Worm (Caenorhabditis elegans): ENCODE measurements around the gene zip-11.

zip-11 gene

ce11 chrIV:3311243-3311642, at the start of gene zip-11:
TSS of gene zip-11 (plus strand) at chrIV:3311276.
- TF ChIP-seq W03F9.2 (tag; optimal IDR thresholded peaks at IDR 0.05) (no peak), dao-5 (tag; optimal IDR thresholded peaks at IDR 0.05) (no peak), him-1 (tag; optimal IDR thresholded peaks at IDR 0.05) (no peak)

- no peak for TF ChIP-seq dao-5 (tag; optimal IDR thresholded peaks at IDR 0.05)
- TF ChIP-seq W03F9.2 (tag; optimal IDR thresholded peaks at IDR 0.05) = no peak
- no peak for TF ChIP-seq him-1 (tag; optimal IDR thresholded peaks at IDR 0.05)
These were observed 49.3 kb upstream of the zip-11 start for ce11 chrIV:3261761-3262160.

- TF ChIP-seq him-1 (tag; optimal IDR thresholded peaks at IDR 0.05) (no peak), W03F9.2 (tag; optimal IDR thresholded peaks at IDR 0.05) (no peak), dao-5 (tag; optimal IDR thresholded peaks at IDR 0.05) (no peak)
These were observed 45.4 kb upstream of the zip-11 start, which contains the start of gene T26C12.2 for ce11 chrIV:3265657-3266056. TSS of gene T26C12.2 (minus strand) at chrIV:3265757.

ce11 chrIV:3266841-3267240, 44.2 kb upstream of the zip-11 start:
- TF ChIP-seq him-1 (tag; optimal IDR thresholded peaks at IDR 0.05) = no peak
- TF ChIP-seq W03F9.2 (tag; optimal IDR thresholded peaks at IDR 0.05) = no peak
- TF ChIP-seq dao-5 (tag; optimal IDR thresholded peaks at IDR 0.05) = no peak

ce11 chrIV:3267581-3267980, 43.5 kb upstream of the zip-11 start, which contains the start of gene clec-173:
TSS of gene clec-173 (minus strand) at chrIV:3267681.
- TF ChIP-seq dao-5 (tag; optimal IDR thresholded peaks at IDR 0.05) = no peak
- no peak for TF ChIP-seq W03F9.2 (tag; optimal IDR thresholded peaks at IDR 0.05)
- no peak for TF ChIP-seq him-1 (tag; optimal IDR thresholded peaks at IDR 0.05)

ce11 chrIV:3271342-3271741, 39.7 kb upstream of the zip-11 start:
- no peak for TF ChIP-seq W03F9.2 (tag; optimal IDR thresholded peaks at IDR 0.05)
- no peak for TF ChIP-seq dao-5 (tag; optimal IDR thresholded peaks at IDR 0.05)
- TF ChIP-seq him-1 (tag; optimal IDR thresholded peaks at IDR 0.05) = no peak

- TF ChIP-seq dao-5 (tag; optimal IDR thresholded peaks at IDR 0.05) (no peak), him-1 (tag; optimal IDR thresholded peaks at IDR 0.05) (no peak), W03F9.2 (tag; optimal IDR thresholded peaks at IDR 0.05) (no peak)
These were observed 37.8 kb upstream of the zip-11 start, which contains the start of gene T26C12.3 for ce11 chrIV:3273295-3273694. TSS of gene T26C12.3 (minus strand) at chrIV:3273395.

- TF ChIP-seq him-1 (tag; optimal IDR thresholded peaks at IDR 0.05) = no peak
- TF ChIP-seq W03F9.2 (tag; optimal IDR thresholded peaks at IDR 0.05) = no peak
- TF ChIP-seq dao-5 (tag; optimal IDR thresholded peaks at IDR 0.05) = no peak
These were observed 32.3 kb upstream of the zip-11 start for ce11 chrIV:3278822-3279221.

ce11 chrIV:3289237-3289636, 21.8 kb upstream of the zip-11 start, which contains the start of gene gcy-23:
TSS of gene gcy-23 (minus strand) at chrIV:3289337.
- TF ChIP-seq W03F9.2 (tag; optimal IDR thresholded peaks at IDR 0.05) (no peak), dao-5 (tag; optimal IDR thresholded peaks at IDR 0.05) (no peak), him-1 (tag; optimal IDR thresholded peaks at IDR 0.05) (no peak)

ce11 chrIV:3291977-3292561, 19.0 kb upstream of the zip-11 start, which contains the start of gene W08E12.8:
TSS of gene W08E12.8 (plus strand) at chrIV:3292371.
- TF ChIP-seq him-1 (tag; optimal IDR thresholded peaks at IDR 0.05) (no peak), W03F9.2 (tag; optimal IDR thresholded peaks at IDR 0.05) (no peak), dao-5 (tag; optimal IDR thresholded peaks at IDR 0.05) (no peak)

ce11 chrIV:3293800-3294493, 17.1 kb upstream of the zip-11 start:
- TF ChIP-seq dao-5 (tag; optimal IDR thresholded peaks at IDR 0.05) = no peak
- TF ChIP-seq W03F9.2 (tag; optimal IDR thresholded peaks at IDR 0.05) = no peak
- TF ChIP-seq him-1 (tag; optimal IDR thresholded peaks at IDR 0.05) = no peak

ce11 chrIV:3294553-3295185, 16.4 kb upstream of the zip-11 start, which contains the start of gene W08E12.7:
TSS of gene W08E12.7 (plus strand) at chrIV:3295135.
- TF ChIP-seq W03F9.2 (tag; optimal IDR thresholded peaks at IDR 0.05) = peak; percentile 97
- no peak for TF ChIP-seq dao-5 (tag; optimal IDR thresholded peaks at IDR 0.05)
- peak; percentile 38 for TF ChIP-seq him-1 (tag; optimal IDR thresholded peaks at IDR 0.05)

ce11 chrIV:3296578-3297549, 14.2 kb upstream of the zip-11 start:
- TF ChIP-seq W03F9.2 (tag; optimal IDR thresholded peaks at IDR 0.05) = no peak
- no peak for TF ChIP-seq dao-5 (tag; optimal IDR thresholded peaks at IDR 0.05)
- no peak for TF ChIP-seq him-1 (tag; optimal IDR thresholded peaks at IDR 0.05)

All from whole organism, L4/young adult.